Fruit fly (Drosophila melanogaster): ENCODE data around the gene osa.

Gene osa

dm6 chr3R:17718051-17718693 is at the start of gene osa (continued):
- peak; percentile 39 for TF ChIP-seq Lhr (GFP tag; optimal IDR thresholded peaks at IDR 0.05)
- peak; percentile 13 for TF ChIP-seq cwo (GFP tag; optimal IDR thresholded peaks at IDR 0.05)
- peak; percentile 100 for TF ChIP-seq phol (tag; optimal IDR thresholded peaks at IDR 0.05)
- peak; percentile 70; the same call in 1 of the 2 replicates for TF ChIP-seq CG6272 (GFP tag; IDR thresholded peaks at IDR 0.05)
- TF ChIP-seq nerfin-1 (tag; optimal IDR thresholded peaks at IDR 0.05) = no peak
- peak; percentile 4 for TF ChIP-seq Blimp-1 (GFP tag; optimal IDR thresholded peaks at IDR 0.05)
- TF ChIP-seq dysf (GFP tag; IDR thresholded peaks at IDR 0.05) = no peak
- TF ChIP-seq Dll (GFP tag; IDR thresholded peaks at IDR 0.05; ENCODE audit: partially characterized antibody) = no peak
- TF ChIP-seq CG3726 (GFP tag; IDR thresholded peaks at IDR 0.05) = no peak
- TF ChIP-seq Vsx1 (GFP tag; optimal IDR thresholded peaks at IDR 0.05) = no peak
- TF ChIP-seq Deaf1 (tag; optimal IDR thresholded peaks at IDR 0.05) = peak; percentile 82
- TF ChIP-seq CG10147 (GFP tag; optimal IDR thresholded peaks at IDR 0.05) = peak; percentile 22
- TF ChIP-seq corto (GFP tag; optimal IDR thresholded peaks at IDR 0.05) = peak; percentile 23
- peak; percentile 29 for TF ChIP-seq sug (tag; optimal IDR thresholded peaks at IDR 0.05)
- no peak for TF ChIP-seq chif (GFP tag; optimal IDR thresholded peaks at IDR 0.05)
- peak; percentile 28 for TF ChIP-seq bcd (GFP tag; optimal IDR thresholded peaks at IDR 0.05)
- TF ChIP-seq stwl (tag; optimal IDR thresholded peaks at IDR 0.05) = peak; percentile 64
- peak; percentile 92 for TF ChIP-seq CG2116 (GFP tag; optimal IDR thresholded peaks at IDR 0.05)
- no peak for TF ChIP-seq Doc3 (GFP tag; IDR thresholded peaks at IDR 0.05; ENCODE audit: partially characterized antibody)
- TF ChIP-seq Dp (GFP tag; optimal IDR thresholded peaks at IDR 0.05) = peak; percentile 65
- no peak for TF ChIP-seq ERR (GFP tag; optimal IDR thresholded peaks at IDR 0.05)
- TF ChIP-seq dan (GFP tag; IDR thresholded peaks at IDR 0.05) = no peak
- peak; percentile 30 for TF ChIP-seq CG8924 (tag; optimal IDR thresholded peaks at IDR 0.05)
- TF ChIP-seq CG32767 (GFP tag; IDR thresholded peaks at IDR 0.05) = no peak
- TF ChIP-seq CG33213 (GFP tag; optimal IDR thresholded peaks at IDR 0.05) = peak; percentile 22
- peak; percentile 99 for TF ChIP-seq BEAF-32 (GFP tag; optimal IDR thresholded peaks at IDR 0.05)
- peak; percentile 48 for TF ChIP-seq Ets65A (GFP tag)
- TF ChIP-seq Max (GFP tag; optimal IDR thresholded peaks at IDR 0.05) = peak; percentile 33
- no peak for TF ChIP-seq CG18011 (GFP tag; optimal IDR thresholded peaks at IDR 0.05)
- TF ChIP-seq CG4424 (GFP tag; optimal IDR thresholded peaks at IDR 0.05) = no peak
- TF ChIP-seq sens (GFP tag) = peak; percentile 66
- no peak for TF ChIP-seq CG14050 (GFP tag; IDR thresholded peaks at IDR 0.05)
- TF ChIP-seq CG11504 (tag; optimal IDR thresholded peaks at IDR 0.05) = peak; percentile 13
- peak; percentile 3 for TF ChIP-seq dmrt99B (tag; optimal IDR thresholded peaks at IDR 0.05)
- TF ChIP-seq CG8359 (GFP tag; optimal IDR thresholded peaks at IDR 0.05; ENCODE audit: borderline replicate concordance) = no peak
- peak; percentile 33 for TF ChIP-seq onecut (GFP tag; IDR thresholded peaks at IDR 0.05)
- no peak for TF ChIP-seq CG1647 (GFP tag; optimal IDR thresholded peaks at IDR 0.05)
- no peak for TF ChIP-seq chinmo (GFP tag; IDR thresholded peaks at IDR 0.05; ENCODE audit: partially characterized antibody)
- TF ChIP-seq ac (GFP tag; optimal IDR thresholded peaks at IDR 0.05) = no peak
- TF ChIP-seq trem (tag; optimal IDR thresholded peaks at IDR 0.05) = peak; percentile 53
- no peak for TF ChIP-seq CG3847 (GFP tag; IDR thresholded peaks at IDR 0.05)
- TF ChIP-seq sr (GFP tag; IDR thresholded peaks at IDR 0.05) = no peak
- no peak for TF ChIP-seq twi (tag; optimal IDR thresholded peaks at IDR 0.05)
- TF ChIP-seq Fer1 (GFP tag; optimal IDR thresholded peaks at IDR 0.05) = peak; percentile 34
- TF ChIP-seq CG9215 (GFP tag; IDR thresholded peaks at IDR 0.05) = no peak
- no peak for TF ChIP-seq Optix (GFP tag; IDR thresholded peaks at IDR 0.05)
- peak; percentile 7 for TF ChIP-seq oc (tag; optimal IDR thresholded peaks at IDR 0.05)
- TF ChIP-seq kah (GFP tag; optimal IDR thresholded peaks at IDR 0.05) = no peak
- no peak for TF ChIP-seq ATbp (GFP tag; optimal IDR thresholded peaks at IDR 0.05)
